Worm (Caenorhabditis elegans) whole organism, midembryonic: Measurements from ENCODE around the gene Y39A1A.20.

Experiments
- klf-2 ChIP-seq: fragments of 200-800 bp; sonication (Bioruptor generic); conservative IDR thresholded peaks from 2 replicates; pipeline ENCODE4 v1.3.6; 2022; ENCODE audit warnings: missing genetic modification reagents, missing genetic modification characterization, missing compliant biosample characterization
- tab-1 ChIP-seq: fragments of 200-800 bp; sonication (Bioruptor generic); IDR thresholded peaks from 2 replicates; pipeline ENCODE4 v1.3.6; 2022; ENCODE audit warnings: missing genetic modification characterization, missing compliant biosample characterization

- no peak for TF ChIP-seq klf-2 (GFP tag; lab: Robert Waterston, UW)
- TF ChIP-seq tab-1 (GFP tag; lab: Robert Waterston, UW), result no peak
Measured at ce11 chrIII:10666640-10667039, 33.7 kb downstream of the Y39A1A.20 start.
